Worm (Caenorhabditis elegans) whole organism, young adult: Measurements from ENCODE around the gene srw-86.

Experiments used
- B0019.2 ChIP-seq: fragments of 200-800 bp; sonication (Bioruptor generic); conservative IDR thresholded peaks from 2 replicates; pipeline ENCODE4 v1.3.6; 2022; ENCODE audit warnings: missing genetic modification reagents, missing genetic modification characterization, missing compliant biosample characterization
- F23B12.7 ChIP-seq: sonication (generic microtip); optimal IDR thresholded peaks from 2 replicates; lab custom pipeline; 2017; ENCODE audit warnings: missing genetic modification characterization, mild to moderate bottlenecking, missing compliant biosample characterization, antibody characterized with exemption, moderate library complexity; ENCODE audit not compliant: insufficient read depth
- ama-1 ChIP-seq, 3 experiments: fragments of 150-350 bp in 1 of 3; sonication (generic microtip) in 2 of 3; optimal IDR thresholded peaks; 2 replicates each; lab custom pipeline; 2014 to 2018; ENCODE audit warnings: missing biosample characterization in 2 of 3, missing genetic modification characterization in 2 of 3, missing genetic modification reagents in 2 of 3
- attf-3 ChIP-seq: fragments of 200-800 bp; sonication (Bioruptor generic); conservative IDR thresholded peaks from 2 replicates; pipeline ENCODE4 v1.3.6; 2022; ENCODE audit warnings: missing genetic modification reagents, missing genetic modification characterization, missing compliant biosample characterization
- dpl-1 ChIP-seq: fragments of 150-350 bp; optimal IDR thresholded peaks from 2 replicates; lab custom pipeline; 2014; ENCODE audit warnings: missing biosample characterization, missing genetic modification reagents, missing genetic modification characterization
- ekl-4 ChIP-seq: fragments of 200-800 bp; sonication (Bioruptor generic); IDR thresholded peaks from 2 replicates; pipeline ENCODE4 v1.3.6; 2022; ENCODE audit warnings: missing genetic modification reagents, missing genetic modification characterization, missing compliant biosample characterization
- hsf-1 ChIP-seq: fragments of 200-800 bp; sonication (Bioruptor generic); IDR thresholded peaks from 2 replicates; pipeline ENCODE4 v1.3.6; 2022; ENCODE audit warnings: missing genetic modification reagents, missing genetic modification characterization, missing compliant biosample characterization
- lin-26 ChIP-seq: fragments of 200-800 bp; sonication (Bioruptor generic); IDR thresholded peaks from 2 replicates; pipeline ENCODE4 v1.3.6; 2022; ENCODE audit warnings: missing genetic modification reagents, missing genetic modification characterization, missing compliant biosample characterization
- lir-1 ChIP-seq: fragments of 200-800 bp; sonication (Bioruptor generic); conservative IDR thresholded peaks from 2 replicates; pipeline ENCODE4 v1.3.6; 2022; ENCODE audit warnings: missing genetic modification reagents, missing genetic modification characterization, missing compliant biosample characterization
- nhr-90 ChIP-seq: sonication (generic microtip); optimal IDR thresholded peaks from 2 replicates; lab custom pipeline; 2016; ENCODE audit warnings: missing genotype, mild to moderate bottlenecking, missing genetic modification characterization, missing compliant biosample characterization
- pha-4 ChIP-seq: fragments of 150-350 bp; sonication (generic microtip); optimal IDR thresholded peaks from 2 replicates; lab custom pipeline; 2014; ENCODE audit warnings: missing biosample characterization, missing genetic modification reagents, missing genetic modification characterization

ce11 chrV:19370189-19370588 is 30.3 kb downstream of the srw-86 start, which contains the start of gene Y43F8A.1:
- TF ChIP-seq F23B12.7 (no peak), ama-1 (optimal IDR thresholded peaks at IDR 0.05; lab: Kevin White, UChicago) (no peak), ama-1 (GFP tag; optimal IDR thresholded peaks at IDR 0.05; lab: Kevin White, UChicago) (no peak), ekl-4 (no peak), lir-1 (GFP tag; lab: Robert Waterston, UW) (no peak), dpl-1 (GFP tag; lab: Kevin White, UChicago) (no peak), lin-26 (no peak), pha-4 (tag; lab: Kevin White, UChicago) (no peak), attf-3 (no peak), nhr-90 (tag; lab: Kevin White, UChicago) (no peak), B0019.2 (GFP tag; lab: Robert Waterston, UW) (no peak), hsf-1 (GFP tag; lab: Robert Waterston, UW) (no peak)
